Worm (Caenorhabditis elegans) whole organism, L2 larva: Measurements from ENCODE around the gene pssy-1.

Experiments used
- R02D3.7 ChIP-seq: fragments of 150-350 bp; optimal IDR thresholded peaks from 2 replicates; lab custom pipeline; 2014; ENCODE audit warnings: missing biosample characterization, missing genetic modification characterization
- Y55F3AM.14 ChIP-seq: fragments of 200-800 bp; sonication (Bioruptor generic); optimal IDR thresholded peaks from 2 replicates; lab custom pipeline; 2018; ENCODE audit warnings: mild to moderate bottlenecking, missing genetic modification characterization, missing compliant biosample characterization
- ZK546.5 ChIP-seq: sonication (generic microtip); optimal IDR thresholded peaks from 2 replicates; lab custom pipeline; 2017; ENCODE audit warnings: missing biosample characterization, missing genetic modification characterization
- alr-1 ChIP-seq: fragments of 150-350 bp; optimal IDR thresholded peaks from 2 replicates; lab custom pipeline; 2014; ENCODE audit warnings: missing biosample characterization, missing genetic modification characterization
- aly-2 ChIP-seq: fragments of 150-350 bp; optimal IDR thresholded peaks from 2 replicates; lab custom pipeline; 2014; ENCODE audit warnings: missing biosample characterization, missing genetic modification characterization
- blmp-1 ChIP-seq: sonication (generic microtip); optimal IDR thresholded peaks from 2 replicates; lab custom pipeline; 2017; ENCODE audit warnings: missing genetic modification characterization, mild to moderate bottlenecking, missing compliant biosample characterization, antibody characterized with exemption, moderate library complexity; ENCODE audit not compliant: insufficient read depth
- crh-2 ChIP-seq: sonication (generic microtip); optimal IDR thresholded peaks from 2 replicates; lab custom pipeline; 2017; ENCODE audit warnings: missing biosample characterization, missing genetic modification characterization
- fos-1 ChIP-seq: fragments of 150-350 bp; optimal IDR thresholded peaks from 2 replicates; lab custom pipeline; 2014; ENCODE audit warnings: missing biosample characterization, missing genetic modification characterization
- gmeb-1 ChIP-seq: fragments of 150-350 bp; optimal IDR thresholded peaks from 2 replicates; lab custom pipeline; 2014; ENCODE audit warnings: missing biosample characterization, missing genetic modification characterization
- lin-11 ChIP-seq: fragments of 150-350 bp; sonication (generic microtip); optimal IDR thresholded peaks from 2 replicates; lab custom pipeline; 2014; ENCODE audit warnings: missing biosample characterization, missing genetic modification characterization, inconsistent platforms, mixed read lengths
- lin-13 ChIP-seq: fragments of 150-350 bp; optimal IDR thresholded peaks from 2 replicates; lab custom pipeline; 2014; ENCODE audit warnings: missing biosample characterization, missing genetic modification reagents, missing genetic modification characterization
- mdl-1 ChIP-seq, 2 experiments: fragments of 150-350 bp in 1 of 2; sonication (generic microtip) in 1 of 2; optimal IDR thresholded peaks; 2 replicates each; lab custom pipeline; 2017; ENCODE audit warnings: missing biosample characterization in 2 of 2, missing genetic modification characterization in 2 of 2
- nhr-21 ChIP-seq: fragments of 150-350 bp; optimal IDR thresholded peaks from 2 replicates; lab custom pipeline; 2014; ENCODE audit warnings: missing biosample characterization, missing genetic modification characterization
- nhr-23 ChIP-seq: fragments of 150-350 bp; optimal IDR thresholded peaks from 2 replicates; lab custom pipeline; 2014; ENCODE audit warnings: missing biosample characterization, missing genetic modification reagents, missing genetic modification characterization
- nhr-237 ChIP-seq: fragments of 150-350 bp; optimal IDR thresholded peaks from 2 replicates; lab custom pipeline; 2014; ENCODE audit warnings: missing biosample characterization, missing genetic modification characterization
- nhr-77 ChIP-seq: fragments of 150-350 bp; optimal IDR thresholded peaks from 2 replicates; lab custom pipeline; 2014; ENCODE audit warnings: missing biosample characterization, missing genetic modification characterization
- peb-1 ChIP-seq: fragments of 150-350 bp; optimal IDR thresholded peaks from 2 replicates; lab custom pipeline; 2014; ENCODE audit warnings: missing biosample characterization, missing genetic modification characterization
- sem-4 ChIP-seq: fragments of 150-350 bp; optimal IDR thresholded peaks from 2 replicates; lab custom pipeline; 2014; ENCODE audit warnings: missing biosample characterization, missing genetic modification reagents, missing genetic modification characterization
- sma-9 ChIP-seq, 2 experiments: fragments of 150-350 bp in 1 of 2; sonication (generic microtip) in 1 of 2; optimal IDR thresholded peaks; 2 replicates each; lab custom pipeline; 2014 to 2016; ENCODE audit warnings: missing genetic modification characterization in 2 of 2, mild to moderate bottlenecking in 1 of 2, missing biosample characterization in 1 of 2, missing compliant biosample characterization in 1 of 2, missing genetic modification reagents in 1 of 2, moderate library complexity in 1 of 2
- unc-39 ChIP-seq: fragments of 150-350 bp; optimal IDR thresholded peaks from 2 replicates; lab custom pipeline; 2014; ENCODE audit warnings: missing biosample characterization, missing genetic modification characterization
- unc-55 ChIP-seq: fragments of 150-350 bp; sonication (generic microtip); optimal IDR thresholded peaks from 3 replicates; lab custom pipeline; 2014; ENCODE audit warnings: missing biosample characterization, missing genetic modification reagents, missing genetic modification characterization
- zag-1 ChIP-seq: fragments of 150-350 bp; optimal IDR thresholded peaks from 2 replicates; lab custom pipeline; 2014; ENCODE audit warnings: missing biosample characterization, missing genetic modification characterization
- ztf-11 ChIP-seq: sonication (generic microtip); optimal IDR thresholded peaks from 2 replicates; lab custom pipeline; 2017; ENCODE audit warnings: missing biosample characterization, missing genetic modification characterization
- ztf-4 ChIP-seq: fragments of 150-350 bp; optimal IDR thresholded peaks from 2 replicates; lab custom pipeline; 2014; ENCODE audit warnings: missing biosample characterization, missing genetic modification characterization

The pssy-1 gene

DNA sequence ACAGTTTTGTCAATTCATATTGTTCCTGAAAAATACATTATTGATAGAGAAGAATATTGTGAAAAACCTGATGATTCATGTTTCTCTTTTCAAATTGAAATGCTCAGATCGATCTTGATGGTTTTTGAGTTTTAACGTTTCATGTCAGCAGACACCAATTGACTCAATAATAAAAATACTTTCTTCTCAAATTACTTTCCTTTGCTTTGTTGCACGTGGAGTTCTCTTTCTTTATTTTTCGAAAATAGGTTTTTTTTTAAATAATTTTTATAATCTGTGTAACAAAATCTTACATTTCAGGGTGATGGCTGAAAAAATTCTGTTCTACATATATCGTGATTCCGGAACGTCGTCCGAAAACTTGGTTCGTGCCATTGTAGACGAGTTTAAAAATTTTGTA, 35.2 kb downstream of the pssy-1 start, which contains the start of gene F19C6.2:
Gene F19C6.2, plus strand, starts transcription at position 301 of the 400 bp plus-strand sequence.
- TF ChIP-seq gmeb-1 (no peak), mdl-1 (tag; optimal IDR thresholded peaks at IDR 0.05; lab: Kevin White, UChicago) (no peak), zag-1 (tag; lab: Kevin White, UChicago) (no peak), R02D3.7 (tag; lab: Kevin White, UChicago) (no peak), sem-4 (tag; lab: Kevin White, UChicago) (no peak)

DNA sequence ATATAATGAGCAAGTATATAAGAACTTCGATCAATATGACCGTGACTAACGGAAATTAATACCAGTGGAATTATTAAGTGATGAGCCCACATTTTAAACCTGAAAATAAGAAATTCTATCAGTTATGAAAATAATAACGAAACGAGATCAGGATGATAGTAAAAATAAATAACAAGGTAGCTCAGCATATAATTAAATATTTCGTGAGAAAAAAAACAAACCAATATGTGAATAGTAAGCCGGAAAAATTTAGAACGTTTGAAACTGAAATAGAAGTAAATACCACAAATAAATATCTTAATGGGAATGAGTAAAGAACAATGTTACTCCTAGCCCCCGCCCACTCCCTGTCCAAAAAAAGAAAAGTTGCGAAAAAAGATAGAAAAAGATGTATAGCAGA, 43.3 kb downstream of the pssy-1 start, which contains the start of gene F19C6.3:
Gene F19C6.3, minus strand, starts transcription at position 101 of the 400 bp plus-strand sequence.
- no peak for TF ChIP-seq aly-2 (tag; lab: Kevin White, UChicago)
- no peak for TF ChIP-seq nhr-237 (tag; lab: Kevin White, UChicago)
- no peak for TF ChIP-seq unc-39 (tag; lab: Kevin White, UChicago)
- no peak for TF ChIP-seq nhr-23 (tag; lab: Kevin White, UChicago)
- no peak for TF ChIP-seq nhr-77 (tag; lab: Kevin White, UChicago)
- TF ChIP-seq crh-2 (tag; lab: Kevin White, UChicago), result no peak
- TF ChIP-seq lin-13 (GFP tag; lab: Kevin White, UChicago), result no peak
- TF ChIP-seq gmeb-1, result no peak
- no peak for TF ChIP-seq sem-4 (tag; lab: Kevin White, UChicago)
- TF ChIP-seq fos-1 (tag; lab: Kevin White, UChicago), result no peak
- no peak for TF ChIP-seq unc-55 (GFP tag; lab: Kevin White, UChicago)
- TF ChIP-seq lin-11, result no peak
- no peak for TF ChIP-seq ztf-4 (tag; lab: Kevin White, UChicago)
- TF ChIP-seq Y55F3AM.14, result no peak
- no peak for TF ChIP-seq blmp-1 (tag; lab: Kevin White, UChicago)
- no peak for TF ChIP-seq sma-9 (GFP tag; optimal IDR thresholded peaks at IDR 0.05; lab: Kevin White, UChicago)
- no peak for TF ChIP-seq sma-9 (tag; optimal IDR thresholded peaks at IDR 0.05; lab: Kevin White, UChicago)

DNA sequence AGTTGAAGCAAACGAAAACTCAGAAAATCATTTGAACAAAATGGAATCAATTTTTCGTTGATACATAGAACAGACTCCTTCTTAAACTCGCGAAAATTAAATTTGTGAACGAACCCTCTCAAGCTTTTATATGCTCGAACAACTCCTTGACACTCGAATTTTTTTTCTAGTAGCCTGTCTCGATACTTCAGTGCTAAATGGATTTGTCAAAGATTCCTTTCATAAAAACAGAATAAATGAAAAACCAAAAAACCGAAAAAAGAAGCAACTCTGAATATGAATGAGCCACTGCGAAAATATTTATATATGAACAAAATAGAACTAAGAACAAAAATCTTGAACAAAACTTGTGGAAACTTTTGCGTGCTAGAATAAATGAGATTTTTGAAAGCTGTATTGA, 44.6 kb downstream of the pssy-1 start:
- TF ChIP-seq nhr-237 (tag; lab: Kevin White, UChicago), result no peak
- TF ChIP-seq fos-1 (tag; lab: Kevin White, UChicago), result no peak
- TF ChIP-seq peb-1 (tag; lab: Kevin White, UChicago), result no peak
- TF ChIP-seq alr-1 (tag; lab: Kevin White, UChicago), result no peak
- no peak for TF ChIP-seq ZK546.5 (tag; lab: Kevin White, UChicago)
- no peak for TF ChIP-seq ztf-11 (tag; lab: Kevin White, UChicago)
- TF ChIP-seq nhr-21 (tag; lab: Kevin White, UChicago), result no peak
